Worm (Caenorhabditis elegans): Measurements from ENCODE around the gene C05A2.4.

The C05A2.4 gene

DNA sequence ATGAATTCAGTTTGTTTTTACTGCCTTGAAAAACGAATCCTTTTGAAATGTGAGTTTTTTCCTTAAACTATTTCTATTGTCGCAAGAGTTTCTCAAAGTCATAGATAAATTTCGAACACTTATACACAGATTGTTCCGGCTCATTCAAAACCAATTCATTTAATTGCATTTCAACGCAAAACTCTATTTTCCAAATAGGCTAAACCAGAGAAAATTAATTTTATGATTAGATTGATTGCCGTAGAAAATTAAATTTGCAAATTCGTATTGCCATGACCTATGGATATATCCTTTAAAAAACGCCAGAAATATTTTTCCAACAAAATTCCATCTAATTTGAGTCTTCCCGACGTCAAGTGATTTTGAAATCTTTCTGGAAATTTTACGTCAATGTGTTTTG lies 19.3 kb upstream of the C05A2.4 start:
- TF ChIP-seq W03F9.2 (tag; optimal IDR thresholded peaks at IDR 0.05): no peak
- TF ChIP-seq him-1 (tag; optimal IDR thresholded peaks at IDR 0.05): no peak
- TF ChIP-seq dao-5 (tag; optimal IDR thresholded peaks at IDR 0.05): no peak

ce11 chrV:10677459-10677858 lies 17.8 kb upstream of the C05A2.4 start:
- TF ChIP-seq him-1 (tag; optimal IDR thresholded peaks at IDR 0.05): peak; percentile 71
- TF ChIP-seq dao-5 (tag; optimal IDR thresholded peaks at IDR 0.05): no peak

ce11 chrV:10679080-10679479 lies 16.2 kb upstream of the C05A2.4 start:
- TF ChIP-seq dao-5 (tag; optimal IDR thresholded peaks at IDR 0.05) (no peak), W03F9.2 (tag; optimal IDR thresholded peaks at IDR 0.05) (no peak), him-1 (tag; optimal IDR thresholded peaks at IDR 0.05) (no peak)

- TF ChIP-seq dao-5 (tag; optimal IDR thresholded peaks at IDR 0.05) (no peak), W03F9.2 (tag; optimal IDR thresholded peaks at IDR 0.05) (no peak), him-1 (tag; optimal IDR thresholded peaks at IDR 0.05) (no peak)
These were observed 15.2 kb upstream of the C05A2.4 start for ce11 chrV:10679990-10680602.

DNA sequence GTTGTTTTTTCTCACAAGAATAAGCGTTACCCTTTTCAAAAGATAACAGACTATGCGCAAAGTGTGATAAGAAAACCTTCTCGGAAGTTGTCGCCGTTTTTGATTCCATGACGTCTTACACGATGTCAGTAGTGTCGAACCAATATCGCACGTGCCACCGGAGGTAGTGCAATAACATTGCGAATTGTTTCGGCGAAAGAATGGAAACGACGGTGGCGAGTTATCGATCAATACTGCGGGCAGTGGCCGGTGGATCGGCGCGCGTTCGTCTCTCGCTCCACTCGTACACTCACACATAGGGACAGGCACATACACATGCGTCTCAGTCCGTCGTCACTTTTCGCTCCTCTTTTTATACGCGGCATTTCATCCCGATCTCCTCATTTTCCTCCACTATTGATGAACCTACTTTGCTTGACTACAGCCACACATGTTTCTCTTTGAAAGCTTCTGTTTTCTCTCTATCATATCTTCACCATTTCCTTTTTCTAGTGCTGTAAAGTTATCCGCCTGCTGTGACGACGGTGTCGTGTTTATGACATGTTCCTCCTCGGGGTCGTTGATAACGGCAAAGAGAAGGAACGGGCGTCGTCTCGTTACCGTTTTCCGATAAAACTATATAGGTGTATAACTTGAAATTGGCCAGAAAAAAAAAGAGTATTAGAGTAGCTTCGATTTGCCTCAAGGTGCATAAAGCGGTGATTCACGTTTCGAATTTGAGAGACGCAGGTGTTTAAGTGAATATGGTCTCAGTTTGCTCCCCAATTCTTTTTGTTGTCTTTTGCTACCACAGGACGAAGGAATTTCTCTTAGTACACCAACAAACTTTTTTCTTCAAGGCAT lies 13.9 kb upstream of the C05A2.4 start:
- TF ChIP-seq dao-5 (tag; optimal IDR thresholded peaks at IDR 0.05): no peak
- no peak for TF ChIP-seq W03F9.2 (tag; optimal IDR thresholded peaks at IDR 0.05)
- TF ChIP-seq him-1 (tag; optimal IDR thresholded peaks at IDR 0.05): no peak

DNA sequence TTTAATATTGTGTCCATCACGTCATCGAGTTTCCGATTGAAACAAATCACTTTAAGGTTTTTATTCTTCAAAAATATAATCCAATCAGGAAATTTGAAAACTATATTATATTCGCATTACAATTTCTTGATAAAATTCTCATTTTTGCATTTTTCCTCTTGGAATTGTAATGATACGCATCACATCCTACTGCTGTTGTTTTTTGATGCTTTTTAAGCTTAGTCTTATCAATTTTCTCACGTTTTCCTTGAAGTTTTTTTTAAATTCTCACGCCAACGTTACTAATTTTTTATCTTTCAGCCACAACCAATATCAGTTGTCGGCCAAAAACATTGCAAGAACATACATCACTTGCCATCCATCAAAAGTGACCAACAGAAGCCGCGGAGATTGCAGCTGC lies 13.2 kb upstream of the C05A2.4 start, which contains the start of gene gsp-1:
Gene gsp-1 (plus strand): TSS at position 301 of the 400 bp plus-strand sequence.
- TF ChIP-seq W03F9.2 (tag; optimal IDR thresholded peaks at IDR 0.05): no peak
- TF ChIP-seq him-1 (tag; optimal IDR thresholded peaks at IDR 0.05): no peak
- no peak for TF ChIP-seq dao-5 (tag; optimal IDR thresholded peaks at IDR 0.05)

DNA sequence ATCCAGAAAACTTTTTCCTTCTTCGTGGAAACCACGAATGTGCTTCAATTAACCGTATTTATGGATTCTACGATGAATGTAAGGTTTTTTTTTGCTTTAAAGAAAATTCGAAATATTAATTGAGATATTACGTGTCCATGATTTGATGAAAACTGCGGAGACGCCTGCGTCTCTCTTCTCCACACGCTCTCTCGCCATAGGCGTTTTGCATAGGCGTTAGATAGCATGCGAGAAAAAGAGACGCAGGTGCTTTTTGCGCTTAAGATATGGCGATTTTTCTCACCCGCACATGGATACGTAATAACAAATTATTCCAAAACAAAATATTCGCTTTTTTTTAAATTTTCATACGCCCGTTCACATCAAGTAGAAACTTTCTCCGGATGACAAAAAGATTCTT lies 11.8 kb upstream of the C05A2.4 start:
- TF ChIP-seq W03F9.2 (tag; optimal IDR thresholded peaks at IDR 0.05): no peak
- no peak for TF ChIP-seq him-1 (tag; optimal IDR thresholded peaks at IDR 0.05)
- no peak for TF ChIP-seq dao-5 (tag; optimal IDR thresholded peaks at IDR 0.05)

DNA sequence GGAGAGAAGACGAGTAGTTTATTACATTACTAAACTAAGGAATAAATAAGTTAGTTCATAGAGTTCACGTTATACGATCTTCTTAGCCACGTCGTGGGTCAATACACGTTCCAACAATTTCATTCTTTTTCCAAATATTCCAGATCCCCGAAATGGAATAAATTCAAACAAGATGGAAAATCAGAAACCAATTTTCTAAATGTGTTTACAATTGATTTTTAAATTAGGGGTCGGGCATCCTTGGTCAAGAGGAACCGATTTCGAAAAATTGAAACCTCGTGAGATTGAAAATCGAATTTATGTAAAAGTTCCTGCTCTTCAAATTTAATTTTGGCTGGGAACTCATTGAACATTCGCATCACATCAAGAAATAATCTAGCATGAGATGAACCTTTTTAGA lies 10.5 kb upstream of the C05A2.4 start:
- TF ChIP-seq him-1 (tag; optimal IDR thresholded peaks at IDR 0.05) (no peak), W03F9.2 (tag; optimal IDR thresholded peaks at IDR 0.05) (no peak), dao-5 (tag; optimal IDR thresholded peaks at IDR 0.05) (no peak)

DNA sequence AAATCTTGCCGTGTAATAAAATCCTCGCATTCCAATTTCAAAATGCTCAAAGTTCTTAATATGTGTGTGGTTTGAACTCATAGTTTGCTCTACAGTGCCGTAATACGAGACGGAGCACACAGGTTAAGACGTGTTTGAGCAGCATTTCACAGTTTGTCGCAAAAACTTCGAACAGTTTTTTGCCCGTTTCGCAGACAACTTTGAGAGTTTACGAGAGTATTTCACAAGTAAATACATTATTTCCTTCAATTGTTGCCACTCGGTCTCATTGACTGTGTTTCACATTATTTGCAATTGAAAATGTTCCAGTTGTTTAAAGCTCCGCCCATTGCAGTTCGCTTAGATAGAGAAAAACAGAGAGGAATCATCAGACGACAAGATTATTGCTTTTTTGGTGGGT lies 7.7 kb upstream of the C05A2.4 start, which contains the start of gene F29F11.20:
Gene F29F11.20 (plus strand): TSS at position 301 of the 400 bp plus-strand sequence.
- TF ChIP-seq him-1 (tag; optimal IDR thresholded peaks at IDR 0.05) (no peak), dao-5 (tag; optimal IDR thresholded peaks at IDR 0.05) (no peak), W03F9.2 (tag; optimal IDR thresholded peaks at IDR 0.05) (no peak)

DNA sequence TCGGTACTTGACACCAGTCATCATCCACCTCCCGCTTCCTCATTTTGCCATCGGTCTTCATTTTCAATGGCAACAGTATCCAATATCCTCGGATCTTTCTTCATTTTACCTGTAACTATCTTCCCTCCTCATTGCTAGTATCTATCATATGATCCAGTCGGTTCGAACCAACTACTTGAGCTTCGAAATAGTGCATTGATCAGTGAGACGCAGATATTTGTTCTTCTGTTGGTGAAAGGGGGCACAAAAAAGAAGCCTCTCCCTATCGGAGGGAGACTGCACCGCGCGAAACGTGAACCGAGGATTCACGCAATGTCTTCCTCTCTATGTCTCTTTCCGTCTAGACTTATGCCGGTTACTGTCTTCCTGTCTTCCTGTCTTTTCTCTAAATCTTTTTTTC lies 4.0 kb upstream of the C05A2.4 start:
- TF ChIP-seq him-1 (tag; optimal IDR thresholded peaks at IDR 0.05) (no peak), dao-5 (tag; optimal IDR thresholded peaks at IDR 0.05) (no peak), W03F9.2 (tag; optimal IDR thresholded peaks at IDR 0.05) (no peak)

ce11 chrV:10693749-10694148 lies 1.5 kb upstream of the C05A2.4 start:
- TF ChIP-seq him-1 (tag; optimal IDR thresholded peaks at IDR 0.05) (no peak), dao-5 (tag; optimal IDR thresholded peaks at IDR 0.05) (no peak), W03F9.2 (tag; optimal IDR thresholded peaks at IDR 0.05) (peak; percentile 18)

DNA sequence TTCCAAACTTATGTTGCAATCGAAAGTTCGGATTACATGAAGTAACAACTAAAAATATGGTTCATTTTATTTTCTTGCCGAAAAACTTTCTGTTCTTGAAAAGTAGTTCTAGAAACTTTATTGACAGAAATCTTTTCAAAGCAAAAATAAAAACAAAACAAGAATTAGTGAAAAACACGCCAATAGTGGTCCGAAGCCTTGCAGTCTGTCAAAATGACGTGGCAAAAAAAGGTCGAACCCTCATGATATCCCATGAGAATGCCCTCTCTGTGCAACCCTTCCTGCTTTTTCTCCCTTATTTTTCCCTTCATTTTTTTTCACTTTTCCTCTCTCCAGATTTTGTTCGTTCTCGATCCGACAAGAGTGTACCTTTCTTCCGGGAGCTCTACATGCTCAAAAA lies 3.8 kb downstream of the C05A2.4 start:
- TF ChIP-seq dao-5 (tag; optimal IDR thresholded peaks at IDR 0.05): no peak
- no peak for TF ChIP-seq W03F9.2 (tag; optimal IDR thresholded peaks at IDR 0.05)
- TF ChIP-seq him-1 (tag; optimal IDR thresholded peaks at IDR 0.05): no peak

DNA sequence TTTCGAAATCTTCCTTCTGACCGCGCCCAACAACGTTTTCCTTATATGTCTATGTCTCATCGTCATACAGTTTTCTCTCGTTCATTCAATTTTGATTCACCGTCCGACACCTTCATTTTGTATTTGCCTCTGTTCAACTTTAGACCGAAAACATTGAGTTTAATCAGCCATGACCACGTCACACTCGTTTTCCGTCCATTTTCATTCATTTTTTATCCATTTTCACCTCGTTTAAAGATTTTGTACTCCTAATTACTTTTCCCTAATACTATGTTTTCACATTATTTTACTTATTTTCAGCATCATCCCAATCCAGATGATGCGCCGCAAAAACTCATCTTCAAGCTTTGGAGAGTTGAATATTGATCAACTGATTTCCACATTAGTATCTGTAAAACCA lies 7.0 kb downstream of the C05A2.4 start, which contains the start of gene pph-1:
Gene pph-1 (plus strand): TSS at position 301 of the 400 bp plus-strand sequence.
- TF ChIP-seq W03F9.2 (tag; optimal IDR thresholded peaks at IDR 0.05) (no peak), dao-5 (tag; optimal IDR thresholded peaks at IDR 0.05) (no peak), him-1 (tag; optimal IDR thresholded peaks at IDR 0.05) (no peak)

DNA sequence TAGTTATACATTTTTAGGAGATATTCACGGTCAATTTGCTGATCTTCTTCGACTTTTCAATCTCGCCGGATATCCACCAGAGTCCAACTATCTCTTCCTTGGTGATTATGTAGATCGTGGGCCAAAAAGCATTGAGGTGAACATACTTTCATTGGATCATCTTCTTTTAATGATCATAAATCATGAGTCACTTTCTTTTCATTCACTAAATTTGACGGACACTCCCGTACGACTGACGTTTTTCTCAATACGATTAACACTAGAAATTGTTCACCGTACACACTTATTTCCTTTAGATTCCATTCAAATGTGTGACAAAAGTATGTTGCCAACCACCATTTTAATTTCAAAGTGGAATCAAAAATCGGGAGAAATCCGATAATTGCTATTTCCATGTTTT lies 7.6 kb downstream of the C05A2.4 start:
- no peak for TF ChIP-seq him-1 (tag; optimal IDR thresholded peaks at IDR 0.05)
- no peak for TF ChIP-seq dao-5 (tag; optimal IDR thresholded peaks at IDR 0.05)
- TF ChIP-seq W03F9.2 (tag; optimal IDR thresholded peaks at IDR 0.05): no peak

Measured in whole organism, L4/young adult.